Worm (Caenorhabditis elegans) whole organism, mixed stage, embryonic: ENCODE measurements around the gene F46B6.2.

Source experiments
- bed-3 ChIP-seq: fragments of 200-800 bp; sonication (Bioruptor generic); optimal IDR thresholded peaks from 3 replicates; lab custom pipeline; 2018; ENCODE audit warnings: mild to moderate bottlenecking, missing genetic modification characterization, moderate library complexity, missing compliant biosample characterization
- blmp-1 ChIP-seq: fragments of 150-350 bp; optimal IDR thresholded peaks from 2 replicates; lab custom pipeline; 2014; ENCODE audit warnings: missing biosample characterization, missing genetic modification characterization
- cnd-1 ChIP-seq: fragments of 200-800 bp; sonication (Bioruptor generic); optimal IDR thresholded peaks from 2 replicates; lab custom pipeline; 2018; ENCODE audit warnings: mild to moderate bottlenecking, missing genetic modification characterization, missing compliant biosample characterization
- elt-3 ChIP-seq: fragments of 150-350 bp; optimal IDR thresholded peaks from 2 replicates; lab custom pipeline; 2014; ENCODE audit warnings: missing biosample characterization, missing genetic modification characterization
- hlh-1 ChIP-seq: fragments of 150-350 bp; optimal IDR thresholded peaks from 2 replicates; lab custom pipeline; 2014; ENCODE audit warnings: missing biosample characterization, missing genetic modification reagents, missing genetic modification characterization
- lsy-2 ChIP-seq: fragments of 150-350 bp; optimal IDR thresholded peaks from 2 replicates; lab custom pipeline; 2014; ENCODE audit warnings: missing biosample characterization, missing genetic modification characterization
- nhr-12 ChIP-seq: fragments of 150-350 bp; optimal IDR thresholded peaks from 2 replicates; lab custom pipeline; 2014; ENCODE audit warnings: missing biosample characterization, missing genetic modification characterization
- nhr-2 ChIP-seq: fragments of 150-350 bp; optimal IDR thresholded peaks from 2 replicates; lab custom pipeline; 2014; ENCODE audit warnings: missing biosample characterization, missing genetic modification characterization
- nhr-237 ChIP-seq: fragments of 150-350 bp; optimal IDR thresholded peaks from 2 replicates; lab custom pipeline; 2014; ENCODE audit warnings: missing biosample characterization, missing genetic modification characterization
- nhr-76 ChIP-seq: sonication (generic microtip); optimal IDR thresholded peaks from 2 replicates; lab custom pipeline; 2017; ENCODE audit warnings: missing biosample characterization, missing genetic modification characterization
- snpc-4 ChIP-seq: fragments of 150-350 bp; optimal IDR thresholded peaks from 2 replicates; lab custom pipeline; 2014; ENCODE audit warnings: missing biosample characterization, missing genetic modification characterization
- unc-62 ChIP-seq: fragments of 150-350 bp; optimal IDR thresholded peaks from 2 replicates; lab custom pipeline; 2014; ENCODE audit warnings: missing biosample characterization, missing genetic modification reagents, missing genetic modification characterization
- ztf-11 ChIP-seq: fragments of 150-350 bp; optimal IDR thresholded peaks from 2 replicates; lab custom pipeline; 2014; ENCODE audit warnings: missing biosample characterization, missing genetic modification characterization

DNA sequence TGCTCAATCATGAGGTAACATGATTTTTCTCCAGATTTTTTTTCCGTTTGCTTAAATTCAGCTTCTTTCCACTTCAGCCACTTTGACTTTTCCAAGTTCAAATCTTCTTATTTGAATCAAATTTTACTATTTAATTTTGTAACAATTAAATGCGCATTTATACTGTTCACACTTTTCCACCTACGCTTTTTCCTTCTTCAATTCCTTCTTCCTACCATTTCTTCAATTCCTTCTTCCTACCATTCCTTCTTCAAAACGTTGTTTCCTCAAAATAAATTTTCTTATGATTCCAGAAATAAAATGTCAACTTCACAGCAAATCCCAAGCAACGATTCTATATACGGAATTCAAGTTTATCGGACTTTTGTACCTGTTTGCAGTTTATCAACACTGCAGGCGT, 44.3 kb downstream of the F46B6.2 start, which contains the start of gene sru-31:
- no peak for TF ChIP-seq nhr-237 (tag; lab: Kevin White, UChicago)
- no peak for TF ChIP-seq ztf-11
- no peak for TF ChIP-seq hlh-1 (tag; lab: Kevin White, UChicago)
- TF ChIP-seq cnd-1 (tag; lab: Kevin White, UChicago) = no peak
- TF ChIP-seq nhr-2 = no peak
- no peak for TF ChIP-seq snpc-4
- TF ChIP-seq elt-3 (tag; lab: Kevin White, UChicago) = no peak
- TF ChIP-seq nhr-12 (tag; lab: Kevin White, UChicago) = no peak
- TF ChIP-seq blmp-1 (tag; lab: Kevin White, UChicago) = no peak
- TF ChIP-seq bed-3 = no peak
- TF ChIP-seq lsy-2 (tag; lab: Kevin White, UChicago) = no peak
- TF ChIP-seq nhr-76 (tag; lab: Kevin White, UChicago) = no peak
- no peak for TF ChIP-seq unc-62 (GFP tag; lab: Kevin White, UChicago)
